Fruit fly (Drosophila melanogaster) whole organism, embryonic: ENCODE data around the gene CG13024.

ENCODE experiments used
- Awh ChIP-seq: fragments of 200-800 bp; sonication (Bioruptor generic); IDR thresholded peaks from 2 replicates; pipeline ENCODE4, ENCODE4 v1.3.6; 2022; ENCODE audit warnings: missing biosample characterization, missing genetic modification characterization
- Blimp-1 ChIP-seq: fragments of 200-800 bp; sonication (Bioruptor generic); optimal IDR thresholded peaks from 3 replicates; lab custom pipeline; 2018; ENCODE audit warnings: missing biosample characterization, missing genetic modification characterization, mild to moderate bottlenecking, moderate library complexity, missing genetic modification reagents
- CG10462 ChIP-seq: fragments of 200-800 bp; sonication (Bioruptor generic); optimal IDR thresholded peaks from 2 replicates; lab custom pipeline; 2016; ENCODE audit warnings: missing biosample characterization, missing genetic modification characterization
- CG10654 ChIP-seq: fragments of 200-800 bp; sonication (Bioruptor generic); optimal IDR thresholded peaks from 2 replicates; lab custom pipeline; 2016; ENCODE audit warnings: missing biosample characterization, missing genetic modification characterization
- CG12071 ChIP-seq: fragments of 200-800 bp; sonication (Bioruptor generic); optimal IDR thresholded peaks from 3 replicates; lab custom pipeline; 2018; ENCODE audit warnings: missing biosample characterization, mild to moderate bottlenecking, missing genetic modification characterization
- CG13894 ChIP-seq: fragments of 200-800 bp; sonication (Bioruptor generic); optimal IDR thresholded peaks from 3 replicates; lab custom pipeline; 2018; ENCODE audit warnings: missing biosample characterization, mild to moderate bottlenecking, missing genetic modification characterization, moderate library complexity
- CG14860 ChIP-seq: fragments of 200-800 bp; sonication (Bioruptor generic); IDR thresholded peaks from 3 replicates; pipeline ENCODE4 v1.3.6; 2022; ENCODE audit warnings: missing biosample characterization, missing genetic modification characterization; ENCODE audit not compliant: partially characterized antibody
- CG1529 ChIP-seq: fragments of 200-800 bp; sonication (Bioruptor generic); optimal IDR thresholded peaks from 3 replicates; lab custom pipeline; 2018; ENCODE audit warnings: missing biosample characterization, missing genetic modification characterization
- CG15601 ChIP-seq: fragments of 200-800 bp; sonication (Bioruptor generic); optimal IDR thresholded peaks from 3 replicates; lab custom pipeline; 2019; ENCODE audit warnings: missing biosample characterization, mild to moderate bottlenecking, missing genetic modification characterization, moderate library complexity
- CG17186 ChIP-seq: fragments of 200-800 bp; sonication (Bioruptor generic); optimal IDR thresholded peaks from 3 replicates; lab custom pipeline; 2017; ENCODE audit warnings: missing biosample characterization, missing genetic modification reagents, missing genetic modification characterization
- CG17612 ChIP-seq: fragments of 200-800 bp; sonication (Bioruptor generic); IDR thresholded peaks from 2 replicates; pipeline ENCODE4 v1.3.6; 2022; ENCODE audit warnings: missing biosample characterization, missing genetic modification characterization
- CG17802 ChIP-seq: fragments of 200-800 bp; sonication (Bioruptor generic); optimal IDR thresholded peaks from 2 replicates; lab custom pipeline; 2018; ENCODE audit warnings: missing biosample characterization, mild to moderate bottlenecking, missing genetic modification characterization, moderate library complexity
- CG2129 ChIP-seq: fragments of 200-800 bp; sonication (Bioruptor generic); IDR thresholded peaks from 2 replicates; pipeline ENCODE4 v1.3.6; 2022; ENCODE audit warnings: missing biosample characterization, missing genetic modification characterization; ENCODE audit not compliant: partially characterized antibody
- CG3407 ChIP-seq: fragments of 200-800 bp; sonication (Bioruptor generic); optimal IDR thresholded peaks from 2 replicates; lab custom pipeline; 2018; ENCODE audit warnings: missing biosample characterization, mild to moderate bottlenecking, missing genetic modification characterization
- CG4328 ChIP-seq: fragments of 200-800 bp; sonication (Bioruptor generic); optimal IDR thresholded peaks from 3 replicates; lab custom pipeline; 2017; ENCODE audit warnings: missing biosample characterization, missing genetic modification reagents, missing genetic modification characterization
- CG4404 ChIP-seq: fragments of 200-800 bp; sonication (Bioruptor generic); IDR thresholded peaks from 2 replicates; pipeline ENCODE4 v1.3.6; 2022; ENCODE audit warnings: missing biosample characterization, missing genetic modification characterization
- CG5180 ChIP-seq: fragments of 200-800 bp; sonication (Bioruptor generic); optimal IDR thresholded peaks from 3 replicates; lab custom pipeline; 2017; ENCODE audit warnings: missing biosample characterization, missing genetic modification characterization, mild to moderate bottlenecking, moderate library complexity, missing genetic modification reagents
- CG7786 ChIP-seq: fragments of 200-800 bp; sonication (Bioruptor generic); optimal IDR thresholded peaks from 2 replicates; lab custom pipeline; 2016; ENCODE audit warnings: missing biosample characterization, missing genetic modification characterization
- Chrac-16 ChIP-seq: fragments of 200-800 bp; sonication (Bioruptor generic); optimal IDR thresholded peaks from 3 replicates; lab custom pipeline; 2016; ENCODE audit warnings: missing biosample characterization, missing genetic modification characterization
- Dad ChIP-seq: fragments of 200-800 bp; sonication (Bioruptor generic); optimal IDR thresholded peaks from 3 replicates; lab custom pipeline; 2016; ENCODE audit warnings: missing biosample characterization, missing genetic modification characterization
- Ets65A ChIP-seq: fragments of 200-800 bp; sonication (Bioruptor generic); peaks from one replicate; lab custom pipeline; 2016; ENCODE audit warnings: missing biosample characterization, missing genetic modification characterization
- Hmx ChIP-seq: fragments of 200-800 bp; sonication (Bioruptor generic); optimal IDR thresholded peaks from 2 replicates; lab custom pipeline; 2016; ENCODE audit warnings: missing biosample characterization, missing genetic modification characterization
- Hr39 ChIP-seq: fragments of >200 bp; optimal IDR thresholded peaks from 2 replicates; lab custom pipeline; 2017
- Hr78 ChIP-seq, 2 experiments: fragments of 200-800 bp in 1 of 2; fragments of >200 bp in 1 of 2; sonication (Bioruptor generic) in 1 of 2; optimal IDR thresholded peaks; 2 replicates each; lab custom pipeline; 2017 to 2019; ENCODE audit warnings: missing biosample characterization in 2 of 2, missing genetic modification characterization in 2 of 2, mild to moderate bottlenecking in 1 of 2, moderate library complexity in 1 of 2
- Lhr ChIP-seq: fragments of 200-800 bp; sonication (Bioruptor generic); optimal IDR thresholded peaks from 3 replicates; lab custom pipeline; 2017; ENCODE audit warnings: mild to moderate bottlenecking, missing biosample characterization, missing genetic modification reagents, missing genetic modification characterization
- Mrtf ChIP-seq: fragments of 200-800 bp; sonication (Bioruptor generic); IDR thresholded peaks from 3 replicates; pipeline ENCODE4 v1.3.6; 2022; ENCODE audit warnings: missing biosample characterization, missing genetic modification characterization
- NC2α ChIP-seq: fragments of 200-800 bp; sonication (Bioruptor generic); optimal IDR thresholded peaks from 2 replicates; lab custom pipeline; 2016; ENCODE audit warnings: missing biosample characterization, missing genetic modification characterization
- bsh ChIP-seq, 2 experiments: fragments of 200-800 bp; sonication (Bioruptor generic); optimal IDR thresholded peaks; 2 replicates each; lab custom pipeline; 2017 to 2018; ENCODE audit warnings: mild to moderate bottlenecking in 2 of 2, missing biosample characterization in 2 of 2, missing genetic modification characterization in 2 of 2, moderate library complexity in 1 of 2
- btn ChIP-seq: fragments of 200-800 bp; sonication (Bioruptor generic); optimal IDR thresholded peaks from 2 replicates; lab custom pipeline; 2016; ENCODE audit warnings: missing biosample characterization, missing genetic modification characterization
- dimm ChIP-seq: fragments of 200-800 bp; sonication (Bioruptor generic); IDR thresholded peaks from 2 replicates; pipeline ENCODE4 v1.3.6; 2022; ENCODE audit warnings: missing biosample characterization, missing genetic modification characterization
- dpn ChIP-seq, 2 experiments: fragments of 200-800 bp; sonication (Bioruptor generic); optimal IDR thresholded peaks; 3 replicates each; lab custom pipeline; 2016; ENCODE audit warnings: missing biosample characterization in 2 of 2, missing genetic modification characterization in 2 of 2
- eve ChIP-seq, 2 experiments: fragments of >200 bp; optimal IDR thresholded peaks; 2 replicates each; lab custom pipeline; 2017; ENCODE audit warnings: missing biosample characterization in 2 of 2, missing genetic modification characterization in 2 of 2
- fd96Cb ChIP-seq: fragments of 200-800 bp; sonication (Bioruptor generic); optimal IDR thresholded peaks from 2 replicates; lab custom pipeline; 2018; ENCODE audit warnings: missing biosample characterization, mild to moderate bottlenecking, missing genetic modification characterization, moderate library complexity
- hth ChIP-seq: fragments of >200 bp; optimal IDR thresholded peaks from 2 replicates; lab custom pipeline; 2017; ENCODE audit warnings: inconsistent platforms
- kah ChIP-seq: fragments of 200-800 bp; sonication (Bioruptor generic); optimal IDR thresholded peaks from 2 replicates; lab custom pipeline; 2018; ENCODE audit warnings: missing biosample characterization, mild to moderate bottlenecking, missing genetic modification characterization
- lbe ChIP-seq: fragments of 200-800 bp; sonication (Bioruptor generic); optimal IDR thresholded peaks from 2 replicates; lab custom pipeline; 2016; ENCODE audit warnings: missing biosample characterization, mild to moderate bottlenecking, missing genetic modification characterization
- mam ChIP-seq: fragments of 200-800 bp; sonication (Bioruptor generic); optimal IDR thresholded peaks from 3 replicates; lab custom pipeline; 2016; ENCODE audit warnings: missing biosample characterization, missing genetic modification characterization
- psq ChIP-seq: fragments of 200-800 bp; sonication (Bioruptor generic); optimal IDR thresholded peaks from 2 replicates; lab custom pipeline; 2017; ENCODE audit warnings: missing biosample characterization, missing genetic modification characterization
- schlank ChIP-seq: fragments of 200-800 bp; sonication (Bioruptor generic); optimal IDR thresholded peaks from 2 replicates; lab custom pipeline; 2018; ENCODE audit warnings: missing biosample characterization, mild to moderate bottlenecking, missing genetic modification characterization
- sens-2 ChIP-seq: fragments of 200-800 bp; sonication (Bioruptor generic); IDR thresholded peaks from 2 replicates; pipeline ENCODE4 v1.3.6; 2022; ENCODE audit warnings: missing biosample characterization, missing genetic modification characterization
- seq ChIP-seq: fragments of 200-800 bp; sonication (Bioruptor generic); IDR thresholded peaks from 2 replicates; pipeline ENCODE4 v1.3.6; 2022; ENCODE audit warnings: missing biosample characterization, missing genetic modification characterization
- sima ChIP-seq: fragments of 200-800 bp; sonication (Bioruptor generic); optimal IDR thresholded peaks from 2 replicates; lab custom pipeline; 2016; ENCODE audit warnings: missing biosample characterization, missing genetic modification characterization
- slbo ChIP-seq: fragments of 200-800 bp; sonication (Bioruptor generic); IDR thresholded peaks from 2 replicates; pipeline ENCODE4 v1.3.6; 2022; ENCODE audit warnings: missing biosample characterization, missing genetic modification characterization
- twi ChIP-seq: fragments of 200-800 bp; optimal IDR thresholded peaks from 2 replicates; lab custom pipeline; 2019; ENCODE audit warnings: missing biosample characterization, mild to moderate bottlenecking, missing genetic modification characterization, moderate library complexity
- unpg ChIP-seq: fragments of 200-800 bp; sonication (Bioruptor generic); optimal IDR thresholded peaks from 3 replicates; lab custom pipeline; 2018; ENCODE audit warnings: missing biosample characterization, mild to moderate bottlenecking, missing genetic modification characterization, moderate library complexity
- usp ChIP-seq: fragments of >200 bp; optimal IDR thresholded peaks from 2 replicates; lab custom pipeline; 2017; ENCODE audit warnings: missing biosample characterization, missing genetic modification characterization
- vvl ChIP-seq: fragments of 200-800 bp; sonication (Bioruptor generic); IDR thresholded peaks from 2 replicates; pipeline ENCODE4 v1.3.6; 2022; ENCODE audit warnings: missing biosample characterization, missing genetic modification characterization
- z ChIP-seq: fragments of 200-800 bp; sonication (Bioruptor generic); IDR thresholded peaks from 3 replicates; pipeline ENCODE4 v1.3.6; 2022; ENCODE audit warnings: missing biosample characterization, missing genetic modification characterization
- zen2 ChIP-seq: fragments of 200-800 bp; sonication (Bioruptor generic); IDR thresholded peaks from 3 replicates; pipeline ENCODE4 v1.3.6; 2022; ENCODE audit warnings: missing biosample characterization, missing genetic modification characterization; ENCODE audit not compliant: partially characterized antibody

Gene CG13024

DNA sequence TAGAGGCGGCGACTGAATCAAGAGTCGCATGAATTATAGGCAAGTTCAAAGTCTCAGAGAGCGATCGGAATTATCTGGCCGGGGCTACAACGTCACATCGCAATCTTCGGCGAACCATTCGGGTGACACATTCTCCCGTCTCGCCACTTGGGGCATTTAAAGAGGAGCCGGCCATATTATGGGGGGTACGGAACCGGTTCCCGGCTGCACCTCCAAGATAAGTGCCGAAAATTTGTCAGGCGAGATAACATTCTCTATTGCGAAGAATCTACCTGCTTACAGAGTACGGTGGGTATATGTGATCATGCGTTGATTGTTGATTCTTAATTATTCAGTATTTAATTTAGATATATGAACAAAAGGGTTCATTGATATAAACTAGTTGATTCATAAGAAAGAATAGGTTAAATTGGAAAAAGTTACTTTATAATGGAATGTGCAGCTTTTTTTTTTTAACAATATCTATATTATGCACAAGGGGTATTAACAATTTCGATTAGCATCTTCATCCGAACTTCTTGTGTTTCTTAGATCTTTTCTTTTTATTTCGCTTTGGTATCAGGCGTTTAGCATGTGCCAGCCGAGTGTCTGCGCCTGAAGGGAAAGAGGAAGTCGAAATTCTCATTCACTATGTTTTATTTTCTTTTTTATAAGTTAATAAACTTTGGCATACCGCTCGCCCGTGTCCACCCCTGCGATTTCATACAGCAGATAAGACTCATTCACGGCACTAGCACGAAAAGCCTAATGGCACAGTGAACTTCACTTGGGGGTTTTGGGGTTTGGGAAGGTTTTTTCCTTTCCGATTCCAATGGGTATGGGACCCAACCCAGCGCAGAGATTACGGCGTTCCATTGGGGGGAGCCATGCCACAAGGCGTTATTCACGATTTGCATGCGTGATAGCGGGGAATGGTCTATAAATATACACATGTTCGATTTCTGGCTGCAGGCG, 27.1 kb downstream of the CG13024 start (continued):
- TF ChIP-seq schlank (tag; lab: Kevin White, UChicago) (no peak), Awh (GFP tag; lab: Robert Waterston, UW) (no peak), seq (GFP tag; lab: Robert Waterston, UW) (no peak), zen2 (no peak), CG7786 (GFP tag; lab: Kevin White, UChicago) (peak; percentile 2), sens-2 (GFP tag; lab: Robert Waterston, UW) (no peak), Ets65A (GFP tag; lab: Kevin White, UChicago) (peak; percentile 80), CG10654 (GFP tag; lab: Kevin White, UChicago) (no peak), CG10462 (no peak), fd96Cb (peak; percentile 64), Mrtf (GFP tag; lab: Robert Waterston, UW) (no peak), psq (no peak), lbe (peak; percentile 42), CG17612 (GFP tag; lab: Robert Waterston, UW) (no peak), mam (GFP tag; lab: Kevin White, UChicago) (no peak), Hr78 (GFP tag; optimal IDR thresholded peaks at IDR 0.05; lab: Kevin White, UChicago) (peak in 1 of 2 experiments; percentile 34), kah (no peak), twi (tag; lab: Kevin White, UChicago) (no peak), dimm (no peak), hth (lab: Kevin White, UChicago) (no peak), usp (GFP tag; lab: Kevin White, UChicago) (no peak), vvl (GFP tag; lab: Robert Waterston, UW) (peak; percentile 69; the same call in 1 of the 2 replicates), CG3407 (GFP tag; lab: Kevin White, UChicago) (no peak), Hr39 (lab: Kevin White, UChicago) (no peak), CG17186 (GFP tag; lab: Kevin White, UChicago) (no peak), sima (GFP tag; lab: Kevin White, UChicago) (no peak), Dad (GFP tag; lab: Kevin White, UChicago) (no peak), unpg (GFP tag; lab: Kevin White, UChicago) (peak; percentile 49), CG12071 (GFP tag; lab: Kevin White, UChicago) (no peak), dpn (GFP tag; optimal IDR thresholded peaks at IDR 0.05; lab: Kevin White, UChicago) (peak in 1 of 2 experiments; percentile 55), Lhr (no peak), NC2α (GFP tag; lab: Kevin White, UChicago) (no peak), CG14860 (GFP tag; lab: Robert Waterston, UW) (no peak), CG4404 (GFP tag; lab: Robert Waterston, UW) (no peak; the same call in 1 of the 2 replicates), Blimp-1 (GFP tag; lab: Kevin White, UChicago) (peak; percentile 73), CG17802 (tag; lab: Kevin White, UChicago) (no peak), Hmx (GFP tag; lab: Kevin White, UChicago) (no peak), z (GFP tag; lab: Robert Waterston, UW) (no peak), CG4328 (GFP tag; lab: Kevin White, UChicago) (no peak), eve (GFP tag; optimal IDR thresholded peaks at IDR 0.05; lab: Kevin White, UChicago) (peak in 1 of 2 experiments; percentile 12), CG15601 (tag; lab: Kevin White, UChicago) (peak; percentile 43), slbo (GFP tag; lab: Robert Waterston, UW) (peak; percentile 47), CG13894 (tag; lab: Kevin White, UChicago) (no peak), CG1529 (GFP tag; lab: Kevin White, UChicago) (peak; percentile 14), btn (GFP tag; lab: Kevin White, UChicago) (no peak), CG2129 (no peak), Chrac-16 (GFP tag; lab: Kevin White, UChicago) (peak; percentile 43), CG5180 (GFP tag; lab: Kevin White, UChicago) (no peak), bsh (GFP tag; optimal IDR thresholded peaks at IDR 0.05; lab: Kevin White, UChicago) (peak in 1 of 2 experiments; percentile 78)
